Worm (Caenorhabditis elegans) whole organism, L4/young adult: ENCODE measurements around the gene msp-76.

Experiments used
- W03F9.2 ChIP-seq: fragments of 150-350 bp; optimal IDR thresholded peaks from 2 replicates; lab custom pipeline; 2014; ENCODE audit warnings: missing biosample characterization, missing genetic modification characterization
- dao-5 ChIP-seq: sonication (generic microtip); optimal IDR thresholded peaks from 2 replicates; lab custom pipeline; 2016; ENCODE audit warnings: missing genotype, missing genetic modification characterization, moderate library complexity, missing compliant biosample characterization
- him-1 ChIP-seq: sonication (generic microtip); optimal IDR thresholded peaks from 2 replicates; lab custom pipeline; 2016; ENCODE audit warnings: missing genotype, missing genetic modification reagents, missing genetic modification characterization, missing compliant biosample characterization

ce11 chrIV:9696513-9696912 is 7.7 kb downstream of the msp-76 start:
- no peak for TF ChIP-seq him-1
- no peak for TF ChIP-seq W03F9.2 (tag; lab: Kevin White, UChicago)
- TF ChIP-seq dao-5 = no peak
